Comparison of ENCODE assay signal across 1 fruit fly cellular context in genomic region chr3R:6008202-6009062, dm6.
A peak's percentile ranks its signal among the peaks of the same experiment; 100 is the strongest.
TF ChIP-seq lines count a peak whose summit lies in the region.

Gene Rm62, minus strand, starts transcription at chr3R:6008579.

TF ChIP-seq in whole organism, embryonic, 481 proteins besides CTCF, POLR2A, EP300 and RAD21 (continued from another document):
- TF ChIP-seq amos (GFP tag; IDR thresholded peaks at IDR 0.05; lab: Robert Waterston, UW; ENCODE audit: partially characterized antibody) (peak; percentile 59; the same call in 1 of the 2 replicates), CG11723 (GFP tag; optimal IDR thresholded peaks at IDR 0.05; lab: Kevin White, UChicago) (no peak), CG10979 (tag; optimal IDR thresholded peaks at IDR 0.05; lab: Kevin White, UChicago) (peak; percentile 6), croc (GFP tag; conservative IDR thresholded peaks at IDR 0.05; lab: Robert Waterston, UW) (no peak), kah (GFP tag; optimal IDR thresholded peaks at IDR 0.05; lab: Kevin White, UChicago) (peak; percentile 18), CG9876 (GFP tag; optimal IDR thresholded peaks at IDR 0.05; lab: Kevin White, UChicago) (no peak), dysf (GFP tag; IDR thresholded peaks at IDR 0.05; lab: Robert Waterston, UW) (no peak; the same call in 2 of the 3 replicates), CG3847 (GFP tag; IDR thresholded peaks at IDR 0.05; lab: Robert Waterston, UW) (0 out of 2 replicates have a peak, but pooled peaks have one; percentile 43), Abd-B (GFP tag; optimal IDR thresholded peaks at IDR 0.05; lab: Kevin White, UChicago) (no peak), gt (GFP tag; IDR thresholded peaks at IDR 0.05; lab: Robert Waterston, UW) (no peak), CG8281 (tag; optimal IDR thresholded peaks at IDR 0.05; lab: Kevin White, UChicago) (no peak), CG13287 (GFP tag; IDR thresholded peaks at IDR 0.05; lab: Robert Waterston, UW; ENCODE audit: partially characterized antibody) (peak; percentile 57), MTF-1 (GFP tag; optimal IDR thresholded peaks at IDR 0.05; lab: Kevin White, UChicago; ENCODE audit: borderline replicate concordance) (peak; percentile 48), CG2712 (tag; optimal IDR thresholded peaks at IDR 0.05; lab: Kevin White, UChicago) (peak; percentile 8), CG7786 (GFP tag; optimal IDR thresholded peaks at IDR 0.05; lab: Kevin White, UChicago) (no peak), Dref (GFP tag; IDR thresholded peaks at IDR 0.05; lab: Robert Waterston, UW) (peak; percentile 78), chm (GFP tag; IDR thresholded peaks at IDR 0.05; lab: Robert Waterston, UW) (peak; percentile 83), NC2β (GFP tag; optimal IDR thresholded peaks at IDR 0.05; lab: Kevin White, UChicago) (peak; percentile 6), CG17385 (GFP tag; optimal IDR thresholded peaks at IDR 0.05; lab: Kevin White, UChicago) (peak; percentile 91), Side (GFP tag; optimal IDR thresholded peaks at IDR 0.05; lab: Kevin White, UChicago) (no peak), bigmax (GFP tag; optimal IDR thresholded peaks at IDR 0.05; lab: Kevin White, UChicago) (peak; percentile 94), h (optimal IDR thresholded peaks at IDR 0.05; lab: Kevin White, UChicago) (no peak), CG32767 (GFP tag; IDR thresholded peaks at IDR 0.05; lab: Robert Waterston, UW) (peak; percentile 94), CG7963 (GFP tag; IDR thresholded peaks at IDR 0.05; lab: Robert Waterston, UW; ENCODE audit: partially characterized antibody) (0 out of 3 replicates have a peak, but pooled peaks have one; percentile 38), so (GFP tag; IDR thresholded peaks at IDR 0.05; lab: Robert Waterston, UW) (0 out of 3 replicates have a peak, but pooled peaks have one; percentile 33), CG43689 (GFP tag; IDR thresholded peaks at IDR 0.05; lab: Robert Waterston, UW) (no peak), CG10267 (tag; optimal IDR thresholded peaks at IDR 0.05; lab: Kevin White, UChicago) (peak; percentile 18), TFAM (GFP tag; optimal IDR thresholded peaks at IDR 0.05; lab: Kevin White, UChicago) (no peak), CG34224 (GFP tag; IDR thresholded peaks at IDR 0.05; lab: Robert Waterston, UW; ENCODE audit: partially characterized antibody) (peak; percentile 43; the same call in 2 of the 3 replicates), CG30020 (tag; optimal IDR thresholded peaks at IDR 0.05; lab: Kevin White, UChicago) (no peak), Aef1 (GFP tag; IDR thresholded peaks at IDR 0.05; lab: Robert Waterston, UW) (no peak), ttk (GFP tag; IDR thresholded peaks at IDR 0.05; lab: Robert Waterston, UW) (no peak), Fer3 (tag; optimal IDR thresholded peaks at IDR 0.05; lab: Kevin White, UChicago) (no peak), CG33213 (GFP tag; optimal IDR thresholded peaks at IDR 0.05; lab: Kevin White, UChicago) (no peak)
